Fruit fly (Drosophila melanogaster) whole organism, embryonic: ENCODE results near the gene Ca-Ma2d.

ENCODE experiments used
- Abd-B ChIP-seq: fragments of 200-800 bp; sonication (Bioruptor generic); optimal IDR thresholded peaks from 2 replicates; lab custom pipeline; 2018; ENCODE audit warnings: missing biosample characterization, mild to moderate bottlenecking, missing genetic modification characterization, moderate library complexity
- CG12219 ChIP-seq: fragments of 200-800 bp; sonication (Bioruptor generic); optimal IDR thresholded peaks from 3 replicates; lab custom pipeline; 2018; ENCODE audit warnings: missing biosample characterization, mild to moderate bottlenecking, missing genetic modification characterization
- CG15479 ChIP-seq: fragments of 200-800 bp; sonication (Bioruptor generic); optimal IDR thresholded peaks from 3 replicates; lab custom pipeline; 2019; ENCODE audit warnings: missing biosample characterization, mild to moderate bottlenecking, missing genetic modification characterization, moderate library complexity
- CG6854 ChIP-seq: fragments of 200-800 bp; sonication (Bioruptor generic); optimal IDR thresholded peaks from 3 replicates; lab custom pipeline; 2017; ENCODE audit warnings: missing biosample characterization, mild to moderate bottlenecking, missing genetic modification characterization
- CG8944 ChIP-seq: fragments of 200-800 bp; sonication (Bioruptor generic); optimal IDR thresholded peaks from 3 replicates; lab custom pipeline; 2016; ENCODE audit warnings: missing biosample characterization, missing genetic modification characterization
- mirr ChIP-seq: fragments of 200-800 bp; sonication (Bioruptor generic); optimal IDR thresholded peaks from 3 replicates; lab custom pipeline; 2018; ENCODE audit warnings: missing biosample characterization, mild to moderate bottlenecking, missing genetic modification characterization
- psq ChIP-seq: fragments of 200-800 bp; sonication (Bioruptor generic); optimal IDR thresholded peaks from 2 replicates; lab custom pipeline; 2017; ENCODE audit warnings: missing biosample characterization, missing genetic modification characterization
- seq ChIP-seq: fragments of 200-800 bp; sonication (Bioruptor generic); IDR thresholded peaks from 2 replicates; pipeline ENCODE4 v1.3.6; 2022; ENCODE audit warnings: missing biosample characterization, missing genetic modification characterization
- usp ChIP-seq: fragments of >200 bp; optimal IDR thresholded peaks from 2 replicates; lab custom pipeline; 2017; ENCODE audit warnings: missing biosample characterization, missing genetic modification characterization

- TF ChIP-seq CG8944 (GFP tag; lab: Kevin White, UChicago) = no peak
- peak; percentile 95 for TF ChIP-seq mirr (GFP tag; lab: Kevin White, UChicago)
- TF ChIP-seq psq (GFP tag; lab: Kevin White, UChicago) = no peak
- TF ChIP-seq CG6854 = no peak
- TF ChIP-seq seq = no peak
- TF ChIP-seq CG12219 (GFP tag; lab: Kevin White, UChicago) = no peak
- no peak for TF ChIP-seq usp (GFP tag; lab: Kevin White, UChicago)
- no peak for TF ChIP-seq CG15479 (GFP tag; lab: Kevin White, UChicago)
- TF ChIP-seq Abd-B (GFP tag; lab: Kevin White, UChicago) = no peak
Observed at dm6 chr2L:16255232-16256117, 24.2 kb downstream of the Ca-Ma2d start.
